Worm (Caenorhabditis elegans): ENCODE results near the gene ZK470.14.

ZK470.14 gene

DNA sequence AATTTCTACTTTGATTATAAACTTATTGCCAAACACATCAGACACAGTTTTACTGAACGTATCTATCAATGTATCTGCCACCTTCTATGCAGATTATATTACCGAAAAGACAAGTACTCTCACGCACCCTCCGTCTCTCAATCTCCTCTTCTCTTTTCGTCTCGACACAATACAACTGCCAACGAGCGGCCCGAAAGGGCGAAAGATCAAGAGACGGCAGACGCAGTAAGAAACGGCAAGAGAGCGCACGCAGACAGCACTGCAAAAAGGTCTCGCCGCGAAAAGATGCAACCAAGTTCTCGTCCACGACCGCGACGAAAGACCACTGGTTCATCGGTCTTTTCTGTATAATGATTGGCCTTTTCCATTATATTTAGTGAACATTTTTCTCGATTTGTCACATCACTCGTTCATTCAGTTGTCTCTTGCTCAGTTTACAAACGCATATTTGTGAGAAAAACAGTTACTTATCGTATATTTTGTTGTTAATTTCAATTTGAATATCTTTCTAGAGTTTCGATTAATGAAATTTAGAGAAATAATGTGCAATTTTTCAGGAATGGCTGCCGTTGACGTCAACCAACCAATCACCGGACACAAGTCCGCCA lies 23.4 kb downstream of the ZK470.14 start, which contains the start of gene vha-12 (continued):
- peak; percentile 40; the same call in 1 of the 2 replicates for TF ChIP-seq rcor-1 (GFP tag; IDR thresholded peaks at IDR 0.05)
- peak; percentile 16 for TF ChIP-seq efl-1 (GFP tag; optimal IDR thresholded peaks at IDR 0.05)
- peak; percentile 28 for TF ChIP-seq F57A8.1 (GFP tag; optimal IDR thresholded peaks at IDR 0.05)
- peak; percentile 84 for TF ChIP-seq attf-5 (GFP tag; optimal IDR thresholded peaks at IDR 0.05)
- no peak for TF ChIP-seq lsy-27 (tag; optimal IDR thresholded peaks at IDR 0.05; ENCODE audit: borderline replicate concordance, insufficient read depth)
- peak; percentile 96 for TF ChIP-seq nhr-80 (tag; optimal IDR thresholded peaks at IDR 0.05)
- TF ChIP-seq ekl-4 (GFP tag; IDR thresholded peaks at IDR 0.05), result peak; percentile 91
- peak in 1 of 3 experiments; percentile 75 for TF ChIP-seq lin-35 (GFP tag; optimal IDR thresholded peaks at IDR 0.05)
- TF ChIP-seq nhr-179 (tag; optimal IDR thresholded peaks at IDR 0.05), result no peak
- no peak for TF ChIP-seq nfya-2 (GFP tag; IDR thresholded peaks at IDR 0.05)
- peak; percentile 74 for TF ChIP-seq madf-10 (tag; optimal IDR thresholded peaks at IDR 0.05)
- TF ChIP-seq nhr-27 (tag; optimal IDR thresholded peaks at IDR 0.05), result no peak
- TF ChIP-seq sea-2 (GFP tag; IDR thresholded peaks at IDR 0.05), result no peak
- no peak for TF ChIP-seq hsf-1 (GFP tag; IDR thresholded peaks at IDR 0.05)
- peak; percentile 94 for TF ChIP-seq hmg-1.2 (GFP tag; IDR thresholded peaks at IDR 0.05)
- TF ChIP-seq lin-26 (GFP tag; IDR thresholded peaks at IDR 0.05), result 0 out of 2 replicates have a peak, but pooled peaks have one; percentile 57
- peak; percentile 80 for TF ChIP-seq Y67H2A.10 (GFP tag; conservative IDR thresholded peaks at IDR 0.05)
- peak; percentile 73 for TF ChIP-seq chd-7 (tag; optimal IDR thresholded peaks at IDR 0.05)
- peak; percentile 66; the same call in 1 of the 2 replicates for TF ChIP-seq B0336.3 (GFP tag; IDR thresholded peaks at IDR 0.05)
- peak; percentile 64 for TF ChIP-seq somi-1 (GFP tag; optimal IDR thresholded peaks at IDR 0.05)
- peak; percentile 52; the same call in 1 of the 2 replicates for TF ChIP-seq Y53G8AR.9 (GFP tag; conservative IDR thresholded peaks at IDR 0.05)
- TF ChIP-seq egrh-3 (GFP tag; IDR thresholded peaks at IDR 0.05), result 0 out of 2 replicates have a peak, but pooled peaks have one; percentile 13
- TF ChIP-seq K12H6.12 (tag; optimal IDR thresholded peaks at IDR 0.05), result peak; percentile 69
- TF ChIP-seq ztf-3 (GFP tag; optimal IDR thresholded peaks at IDR 0.05), result no peak
- TF ChIP-seq snpc-4 (GFP tag; optimal IDR thresholded peaks at IDR 0.05), result no peak
- peak in 1 of 4 experiments; percentile 54 for TF ChIP-seq snpc-4 (tag; optimal IDR thresholded peaks at IDR 0.05)
- peak; percentile 93 for TF ChIP-seq zfh-2 (GFP tag; conservative IDR thresholded peaks at IDR 0.05)
- TF ChIP-seq ets-4 (GFP tag; optimal IDR thresholded peaks at IDR 0.05), result peak; percentile 52
- TF ChIP-seq F22D6.2 (tag; optimal IDR thresholded peaks at IDR 0.05), result no peak
- TF ChIP-seq sdz-38 (tag; optimal IDR thresholded peaks at IDR 0.05), result no peak
- TF ChIP-seq akir-1 (GFP tag; optimal IDR thresholded peaks at IDR 0.05), result peak; percentile 55
- peak; percentile 46 for TF ChIP-seq tbp1 (GFP tag; optimal IDR thresholded peaks at IDR 0.05)
- peak; percentile 80 for TF ChIP-seq C06A6.2 (GFP tag; conservative IDR thresholded peaks at IDR 0.05)
- peak; percentile 83 for TF ChIP-seq K11D2.4 (GFP tag; IDR thresholded peaks at IDR 0.05)
- no peak for TF ChIP-seq F52B5.7 (tag; optimal IDR thresholded peaks at IDR 0.05)
- peak; percentile 35 for TF ChIP-seq athp-1 (tag; optimal IDR thresholded peaks at IDR 0.05)
- peak; percentile 50 for TF ChIP-seq F23B12.7 (tag; optimal IDR thresholded peaks at IDR 0.05; ENCODE audit: insufficient read depth)
- no peak for TF ChIP-seq aptf-3 (GFP tag; IDR thresholded peaks at IDR 0.05)
- TF ChIP-seq hmg-20 (GFP tag; IDR thresholded peaks at IDR 0.05), result peak; percentile 57; the same call in 1 of the 2 replicates
- peak; percentile 26 for TF ChIP-seq ztf-18 (tag; optimal IDR thresholded peaks at IDR 0.05)
- peak; percentile 53; the same call in 1 of the 2 replicates for TF ChIP-seq lir-1 (GFP tag; conservative IDR thresholded peaks at IDR 0.05)
- TF ChIP-seq tlf-1 (GFP tag; optimal IDR thresholded peaks at IDR 0.05), result peak; percentile 35
- no peak for TF ChIP-seq ztf-25 (GFP tag; IDR thresholded peaks at IDR 0.05)
- TF ChIP-seq D2030.7 (GFP tag; IDR thresholded peaks at IDR 0.05), result no peak
- TF ChIP-seq snpc-1.3 (tag; optimal IDR thresholded peaks at IDR 0.05; ENCODE audit: insufficient read depth), result no peak
- no peak for TF ChIP-seq madf-8 (GFP tag; conservative IDR thresholded peaks at IDR 0.05)
- peak; percentile 82 for TF ChIP-seq let-607 (tag; optimal IDR thresholded peaks at IDR 0.05)

All from whole organism, young adult.